Worm (Caenorhabditis elegans): ENCODE data around the gene sav-1.
A peak's percentile ranks its signal among the peaks of the same experiment; 100 is the strongest.

The sav-1 gene

DNA sequence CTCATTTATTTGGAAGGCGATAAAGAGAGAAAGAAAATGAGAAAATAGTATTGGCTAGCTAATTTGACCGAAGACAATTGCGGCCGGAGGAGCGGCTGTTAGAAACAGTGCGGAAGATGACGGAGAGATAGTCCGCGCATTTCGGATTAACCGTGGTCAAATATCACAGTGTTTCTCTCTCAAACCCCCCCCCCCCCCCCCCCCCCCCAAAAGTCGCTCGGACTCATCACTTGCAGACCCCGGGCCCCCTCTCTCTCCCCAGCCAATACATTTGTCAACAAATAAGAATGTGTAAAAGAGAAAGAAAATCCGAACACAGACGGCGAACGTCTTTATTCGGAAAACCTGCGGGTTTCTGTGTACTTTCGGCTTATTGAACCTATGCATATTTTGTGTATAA, 14.8 kb upstream of the sav-1 start:
- TF ChIP-seq elt-3 (tag; optimal IDR thresholded peaks at IDR 0.05) (no peak), sma-9 (GFP tag; optimal IDR thresholded peaks at IDR 0.05) (no peak), sma-9 (tag; optimal IDR thresholded peaks at IDR 0.05) (no peak), nhr-10 (tag; optimal IDR thresholded peaks at IDR 0.05) (no peak), lin-11 (tag; optimal IDR thresholded peaks at IDR 0.05) (no peak), unc-55 (GFP tag; optimal IDR thresholded peaks at IDR 0.05) (no peak), unc-39 (tag; optimal IDR thresholded peaks at IDR 0.05) (no peak), ceh-82 (tag; optimal IDR thresholded peaks at IDR 0.05) (no peak), egl-27 (tag; optimal IDR thresholded peaks at IDR 0.05) (no peak), peb-1 (tag; optimal IDR thresholded peaks at IDR 0.05) (no peak), crh-2 (tag; optimal IDR thresholded peaks at IDR 0.05) (no peak), nhr-237 (tag; optimal IDR thresholded peaks at IDR 0.05) (no peak), nhr-21 (tag; optimal IDR thresholded peaks at IDR 0.05) (no peak), mbf-1 (tag; optimal IDR thresholded peaks at IDR 0.05) (no peak), ztf-11 (tag; optimal IDR thresholded peaks at IDR 0.05) (no peak), R02D3.7 (tag; optimal IDR thresholded peaks at IDR 0.05) (no peak), ceh-16 (tag; optimal IDR thresholded peaks at IDR 0.05) (no peak), lin-13 (GFP tag; optimal IDR thresholded peaks at IDR 0.05) (no peak), Y55F3AM.14 (GFP tag; optimal IDR thresholded peaks at IDR 0.05) (no peak)

- TF ChIP-seq nhr-11 (tag; optimal IDR thresholded peaks at IDR 0.05) (no peak), fos-1 (tag; optimal IDR thresholded peaks at IDR 0.05) (no peak), snpc-4 (tag; optimal IDR thresholded peaks at IDR 0.05) (no peak), unc-39 (tag; optimal IDR thresholded peaks at IDR 0.05) (no peak), zag-1 (tag; optimal IDR thresholded peaks at IDR 0.05) (no peak), nhr-21 (tag; optimal IDR thresholded peaks at IDR 0.05) (no peak), ceh-16 (tag; optimal IDR thresholded peaks at IDR 0.05) (no peak), ztf-4 (tag; optimal IDR thresholded peaks at IDR 0.05) (no peak), sem-4 (tag; optimal IDR thresholded peaks at IDR 0.05) (no peak), nhr-10 (tag; optimal IDR thresholded peaks at IDR 0.05) (no peak), lin-11 (tag; optimal IDR thresholded peaks at IDR 0.05) (no peak), nhr-6 (tag; optimal IDR thresholded peaks at IDR 0.05) (no peak), nhr-25 (tag; optimal IDR thresholded peaks at IDR 0.05) (no peak), unc-55 (GFP tag; optimal IDR thresholded peaks at IDR 0.05) (no peak), dmd-4 (tag; optimal IDR thresholded peaks at IDR 0.05) (no peak), nhr-12 (tag; optimal IDR thresholded peaks at IDR 0.05) (no peak), peb-1 (tag; optimal IDR thresholded peaks at IDR 0.05) (no peak), nhr-23 (tag; optimal IDR thresholded peaks at IDR 0.05) (no peak), egl-27 (tag; optimal IDR thresholded peaks at IDR 0.05) (no peak), nhr-77 (tag; optimal IDR thresholded peaks at IDR 0.05) (no peak)
Measured at ce11 chrX:2294198-2294800, 7.3 kb upstream of the sav-1 start, which contains the start of gene T10H10.2. Gene T10H10.2 (plus strand): TSS chrX:2294750.

ce11 chrX:2287977-2288387, 990 bp upstream of the sav-1 start:
- TF ChIP-seq unc-62 (GFP tag; optimal IDR thresholded peaks at IDR 0.05) (no peak), ztf-4 (tag; optimal IDR thresholded peaks at IDR 0.05) (no peak), ceh-16 (tag; optimal IDR thresholded peaks at IDR 0.05) (peak; percentile 5), nhr-237 (tag; optimal IDR thresholded peaks at IDR 0.05) (no peak), skn-1 (tag; optimal IDR thresholded peaks at IDR 0.05) (no peak), fos-1 (tag; optimal IDR thresholded peaks at IDR 0.05) (peak; percentile 74), dmd-4 (tag; optimal IDR thresholded peaks at IDR 0.05) (no peak), nhr-21 (tag; optimal IDR thresholded peaks at IDR 0.05) (no peak), ztf-11 (tag; optimal IDR thresholded peaks at IDR 0.05) (no peak), unc-55 (GFP tag; optimal IDR thresholded peaks at IDR 0.05) (no peak), lin-13 (GFP tag; optimal IDR thresholded peaks at IDR 0.05) (no peak), nhr-25 (tag; optimal IDR thresholded peaks at IDR 0.05) (peak; percentile 7), F13H6.1 (tag; optimal IDR thresholded peaks at IDR 0.05) (peak; percentile 50), nhr-129 (tag; optimal IDR thresholded peaks at IDR 0.05) (peak; percentile 61), sem-4 (tag; optimal IDR thresholded peaks at IDR 0.05) (peak; percentile 7), gmeb-1 (tag; optimal IDR thresholded peaks at IDR 0.05) (peak; percentile 1), snpc-4 (tag; optimal IDR thresholded peaks at IDR 0.05) (no peak), lsy-2 (tag; optimal IDR thresholded peaks at IDR 0.05) (peak in 1 of 2 experiments; percentile 21), lin-11 (tag; optimal IDR thresholded peaks at IDR 0.05) (no peak), sma-3 (GFP tag; optimal IDR thresholded peaks at IDR 0.05) (no peak)
